Fruit fly (Drosophila melanogaster): ENCODE data around the gene MICU1.

dm6 chr2L:7150775-7151174, 31.3 kb upstream of the MICU1 start:
- TF ChIP-seq Dll (optimal IDR thresholded peaks at IDR 0.05) (no peak), psq (optimal IDR thresholded peaks at IDR 0.05) (no peak), CG8478 (optimal IDR thresholded peaks at IDR 0.05) (no peak), EcR (GFP tag; optimal IDR thresholded peaks at IDR 0.05) (no peak), pan (optimal IDR thresholded peaks at IDR 0.05) (no peak)
